Worm (Caenorhabditis elegans) whole organism, L4/young adult: ENCODE results near the gene T16G1.5.

ENCODE experiments used
- W03F9.2 ChIP-seq: fragments of 150-350 bp; optimal IDR thresholded peaks from 2 replicates; lab custom pipeline; 2014; ENCODE audit warnings: missing biosample characterization, missing genetic modification characterization
- dao-5 ChIP-seq: sonication (generic microtip); optimal IDR thresholded peaks from 2 replicates; lab custom pipeline; 2016; ENCODE audit warnings: missing genotype, missing genetic modification characterization, moderate library complexity, missing compliant biosample characterization
- him-1 ChIP-seq: sonication (generic microtip); optimal IDR thresholded peaks from 2 replicates; lab custom pipeline; 2016; ENCODE audit warnings: missing genotype, missing genetic modification reagents, missing genetic modification characterization, missing compliant biosample characterization

Gene T16G1.5

ce11 chrV:12922308-12922707 lies 17.0 kb downstream of the T16G1.5 start, which contains the start of gene dhrs-4:
dhrs-4 (plus strand) TSS chrV:12922608.
- TF ChIP-seq W03F9.2 (tag; lab: Kevin White, UChicago) = no peak
- no peak for TF ChIP-seq him-1 (tag; lab: Kevin White, UChicago)
- TF ChIP-seq dao-5 (tag; lab: Kevin White, UChicago) = no peak

- TF ChIP-seq W03F9.2 (tag; lab: Kevin White, UChicago) = no peak
- TF ChIP-seq him-1 (tag; lab: Kevin White, UChicago) = no peak
- no peak for TF ChIP-seq dao-5 (tag; lab: Kevin White, UChicago)
These were observed 17.7 kb downstream of the T16G1.5 start for ce11 chrV:12921680-12922079.

ce11 chrV:12919705-12920104 lies 19.6 kb downstream of the T16G1.5 start, which contains the start of gene lipl-1:
lipl-1 (plus strand) TSS chrV:12919986.
- no peak for TF ChIP-seq him-1 (tag; lab: Kevin White, UChicago)
- TF ChIP-seq W03F9.2 (tag; lab: Kevin White, UChicago) = no peak
- TF ChIP-seq dao-5 (tag; lab: Kevin White, UChicago) = no peak

- TF ChIP-seq him-1 (tag; lab: Kevin White, UChicago) = no peak
- peak; percentile 40 for TF ChIP-seq W03F9.2 (tag; lab: Kevin White, UChicago)
These were observed 29.7 kb downstream of the T16G1.5 start, which contains the start of gene nid-1 for ce11 chrV:12909544-12910157. nid-1 (plus strand) TSS chrV:12910107.

ce11 chrV:12908614-12909013 lies 30.7 kb downstream of the T16G1.5 start:
- TF ChIP-seq W03F9.2 (tag; lab: Kevin White, UChicago) (no peak), dao-5 (tag; lab: Kevin White, UChicago) (no peak), him-1 (tag; lab: Kevin White, UChicago) (no peak)

ce11 chrV:12907436-12907835 lies 31.9 kb downstream of the T16G1.5 start:
- TF ChIP-seq dao-5 (tag; lab: Kevin White, UChicago) = no peak
- no peak for TF ChIP-seq him-1 (tag; lab: Kevin White, UChicago)
- no peak for TF ChIP-seq W03F9.2 (tag; lab: Kevin White, UChicago)

- no peak for TF ChIP-seq W03F9.2 (tag; lab: Kevin White, UChicago)
- no peak for TF ChIP-seq dao-5 (tag; lab: Kevin White, UChicago)
- TF ChIP-seq him-1 (tag; lab: Kevin White, UChicago) = no peak
These were observed 32.6 kb downstream of the T16G1.5 start, which contains the start of gene ttr-29 for ce11 chrV:12906732-12907131. ttr-29 (minus strand) TSS chrV:12906832.

- TF ChIP-seq dao-5 (tag; lab: Kevin White, UChicago) (no peak), him-1 (tag; lab: Kevin White, UChicago) (no peak), W03F9.2 (tag; lab: Kevin White, UChicago) (no peak)
These were observed 34.3 kb downstream of the T16G1.5 start, which contains the start of gene ttr-28 for ce11 chrV:12905074-12905473. ttr-28 (minus strand) TSS chrV:12905174.

- TF ChIP-seq dao-5 (tag; lab: Kevin White, UChicago) (no peak), him-1 (tag; lab: Kevin White, UChicago) (no peak), W03F9.2 (tag; lab: Kevin White, UChicago) (no peak)
These were observed 35.3 kb downstream of the T16G1.5 start, which contains the start of gene ttr-27 for ce11 chrV:12904054-12904453. ttr-27 (minus strand) TSS chrV:12904098.

ce11 chrV:12901301-12901700 lies 38.1 kb downstream of the T16G1.5 start:
- TF ChIP-seq him-1 (tag; lab: Kevin White, UChicago) (no peak), dao-5 (tag; lab: Kevin White, UChicago) (no peak)

ce11 chrV:12898583-12899232 lies 40.6 kb downstream of the T16G1.5 start:
- TF ChIP-seq him-1 (tag; lab: Kevin White, UChicago) = no peak
- no peak for TF ChIP-seq W03F9.2 (tag; lab: Kevin White, UChicago)
- no peak for TF ChIP-seq dao-5 (tag; lab: Kevin White, UChicago)

- no peak for TF ChIP-seq W03F9.2 (tag; lab: Kevin White, UChicago)
- TF ChIP-seq him-1 (tag; lab: Kevin White, UChicago) = no peak
- TF ChIP-seq dao-5 (tag; lab: Kevin White, UChicago) = no peak
These were observed 42.0 kb downstream of the T16G1.5 start for ce11 chrV:12897338-12897737.

ce11 chrV:12896850-12897249 lies 42.5 kb downstream of the T16G1.5 start:
- TF ChIP-seq him-1 (tag; lab: Kevin White, UChicago) (no peak), dao-5 (tag; lab: Kevin White, UChicago) (no peak), W03F9.2 (tag; lab: Kevin White, UChicago) (no peak)
